Fruit fly (Drosophila melanogaster) Kc167 (cell line): ENCODE results near the gene CG4960.

ENCODE experiments used
- h ChIP-seq: fragments of >200 bp; optimal IDR thresholded peaks from 3 replicates; lab custom pipeline; 2018; ENCODE audit warnings: missing external identifiers
- psq ChIP-seq: fragments of >200 bp; optimal IDR thresholded peaks from 2 replicates; lab custom pipeline; 2017; ENCODE audit warnings: missing external identifiers

- no peak for TF ChIP-seq h (lab: Kevin White, UChicago)
- no peak for TF ChIP-seq psq (lab: Kevin White, UChicago)
These were observed 24.5 kb upstream of the CG4960 start, which contains the start of the genes Acam and CG17770 for dm6 chr3R:25811611-25812010.
